Worm (Caenorhabditis elegans) whole organism, mixed stage, embryonic: ENCODE results near the gene glb-15.

Experiments
- M03D4.4 ChIP-seq: sonication (generic microtip); optimal IDR thresholded peaks from 2 replicates; lab custom pipeline; 2017; ENCODE audit warnings: mild to moderate bottlenecking, missing genetic modification characterization, missing compliant biosample characterization
- bed-3 ChIP-seq: fragments of 200-800 bp; sonication (Bioruptor generic); optimal IDR thresholded peaks from 3 replicates; lab custom pipeline; 2018; ENCODE audit warnings: mild to moderate bottlenecking, missing genetic modification characterization, moderate library complexity, missing compliant biosample characterization
- blmp-1 ChIP-seq: fragments of 150-350 bp; optimal IDR thresholded peaks from 2 replicates; lab custom pipeline; 2014; ENCODE audit warnings: missing biosample characterization, missing genetic modification characterization
- ceh-39 ChIP-seq: fragments of 150-350 bp; optimal IDR thresholded peaks from 2 replicates; lab custom pipeline; 2014; ENCODE audit warnings: missing biosample characterization, missing genetic modification characterization
- ceh-43 ChIP-seq: fragments of 200-800 bp; sonication (Bioruptor generic); optimal IDR thresholded peaks from 2 replicates; lab custom pipeline; 2018; ENCODE audit warnings: mild to moderate bottlenecking, missing genetic modification characterization, moderate library complexity, missing compliant biosample characterization
- ceh-83 ChIP-seq: fragments of 200-800 bp; sonication (Bioruptor generic); optimal IDR thresholded peaks from 2 replicates; lab custom pipeline; 2018; ENCODE audit warnings: mild to moderate bottlenecking, missing genetic modification characterization, missing compliant biosample characterization
- ces-1 ChIP-seq: fragments of 150-350 bp; optimal IDR thresholded peaks from 2 replicates; lab custom pipeline; 2014; ENCODE audit warnings: missing biosample characterization, missing genetic modification reagents, missing genetic modification characterization
- cnd-1 ChIP-seq: fragments of 200-800 bp; sonication (Bioruptor generic); optimal IDR thresholded peaks from 2 replicates; lab custom pipeline; 2018; ENCODE audit warnings: mild to moderate bottlenecking, missing genetic modification characterization, missing compliant biosample characterization
- drap-1 ChIP-seq: fragments of 200-800 bp; sonication (Bioruptor generic); optimal IDR thresholded peaks from 3 replicates; lab custom pipeline; 2018; ENCODE audit warnings: mild to moderate bottlenecking, missing genetic modification characterization, missing compliant biosample characterization
- elt-1 ChIP-seq: sonication (generic microtip); optimal IDR thresholded peaks from 2 replicates; lab custom pipeline; 2017; ENCODE audit warnings: missing genetic modification characterization, mild to moderate bottlenecking, missing compliant biosample characterization, antibody characterized with exemption, moderate library complexity, borderline replicate concordance; ENCODE audit not compliant: insufficient read depth
- elt-3 ChIP-seq: fragments of 150-350 bp; optimal IDR thresholded peaks from 2 replicates; lab custom pipeline; 2014; ENCODE audit warnings: missing biosample characterization, missing genetic modification characterization
- flh-1 ChIP-seq: fragments of 200-800 bp; sonication (Bioruptor generic); optimal IDR thresholded peaks from 2 replicates; lab custom pipeline; 2018; ENCODE audit warnings: mild to moderate bottlenecking, missing genetic modification characterization, moderate library complexity, missing compliant biosample characterization
- ham-2 ChIP-seq: fragments of 200-800 bp; sonication (Bioruptor generic); optimal IDR thresholded peaks from 2 replicates; lab custom pipeline; 2018; ENCODE audit warnings: mild to moderate bottlenecking, missing genetic modification characterization, missing compliant biosample characterization
- hlh-1 ChIP-seq: fragments of 150-350 bp; optimal IDR thresholded peaks from 2 replicates; lab custom pipeline; 2014; ENCODE audit warnings: missing biosample characterization, missing genetic modification reagents, missing genetic modification characterization
- lin-13 ChIP-seq: fragments of 150-350 bp; optimal IDR thresholded peaks from 2 replicates; lab custom pipeline; 2014; ENCODE audit warnings: missing biosample characterization, missing genetic modification characterization
- lin-32 ChIP-seq: fragments of 200-800 bp; sonication (Bioruptor generic); optimal IDR thresholded peaks from 2 replicates; lab custom pipeline; 2018; ENCODE audit warnings: mild to moderate bottlenecking, missing genetic modification characterization, missing compliant biosample characterization
- lsy-2 ChIP-seq: fragments of 150-350 bp; optimal IDR thresholded peaks from 2 replicates; lab custom pipeline; 2014; ENCODE audit warnings: missing biosample characterization, missing genetic modification characterization
- mab-5 ChIP-seq: fragments of 150-350 bp; optimal IDR thresholded peaks from 2 replicates; lab custom pipeline; 2014; ENCODE audit warnings: missing biosample characterization, missing genetic modification characterization
- mep-1 ChIP-seq: fragments of 150-350 bp; optimal IDR thresholded peaks from 2 replicates; lab custom pipeline; 2017; ENCODE audit warnings: missing biosample characterization, missing genetic modification reagents, missing genetic modification characterization, inconsistent platforms
- mls-2 ChIP-seq: sonication (generic microtip); optimal IDR thresholded peaks from 2 replicates; lab custom pipeline; 2016; ENCODE audit warnings: mild to moderate bottlenecking, missing genetic modification characterization, moderate library complexity, missing compliant biosample characterization
- nhr-12 ChIP-seq: fragments of 150-350 bp; optimal IDR thresholded peaks from 2 replicates; lab custom pipeline; 2014; ENCODE audit warnings: missing biosample characterization, missing genetic modification characterization
- nhr-2 ChIP-seq: fragments of 150-350 bp; optimal IDR thresholded peaks from 2 replicates; lab custom pipeline; 2014; ENCODE audit warnings: missing biosample characterization, missing genetic modification characterization
- nhr-237 ChIP-seq: fragments of 150-350 bp; optimal IDR thresholded peaks from 2 replicates; lab custom pipeline; 2014; ENCODE audit warnings: missing biosample characterization, missing genetic modification characterization
- nhr-28 ChIP-seq: fragments of 150-350 bp; optimal IDR thresholded peaks from 2 replicates; lab custom pipeline; 2014; ENCODE audit warnings: missing biosample characterization, missing genetic modification characterization
- nhr-76 ChIP-seq: sonication (generic microtip); optimal IDR thresholded peaks from 2 replicates; lab custom pipeline; 2017; ENCODE audit warnings: missing biosample characterization, missing genetic modification characterization
- pha-4 ChIP-seq: fragments of 150-350 bp; optimal IDR thresholded peaks from 2 replicates; lab custom pipeline; 2018; ENCODE audit warnings: missing biosample characterization, missing genetic modification reagents, missing genetic modification characterization
- sem-2 ChIP-seq: fragments of 200-800 bp; sonication (Bioruptor generic); optimal IDR thresholded peaks from 2 replicates; lab custom pipeline; 2018; ENCODE audit warnings: mild to moderate bottlenecking, missing genetic modification characterization, missing compliant biosample characterization
- snpc-4 ChIP-seq: fragments of 150-350 bp; optimal IDR thresholded peaks from 2 replicates; lab custom pipeline; 2014; ENCODE audit warnings: missing biosample characterization, missing genetic modification characterization
- sptf-1 ChIP-seq: sonication (generic microtip); optimal IDR thresholded peaks from 2 replicates; lab custom pipeline; 2017; ENCODE audit warnings: mild to moderate bottlenecking, missing genetic modification characterization, moderate library complexity, missing compliant biosample characterization
- tbx-8 ChIP-seq: fragments of 200-800 bp; sonication (Bioruptor generic); optimal IDR thresholded peaks from 2 replicates; lab custom pipeline; 2018; ENCODE audit warnings: mild to moderate bottlenecking, missing genetic modification characterization, moderate library complexity, missing compliant biosample characterization
- unc-120 ChIP-seq: sonication (generic microtip); optimal IDR thresholded peaks from 2 replicates; lab custom pipeline; 2017; ENCODE audit warnings: missing genetic modification characterization, missing compliant biosample characterization; ENCODE audit not compliant: poor library complexity, severe bottlenecking
- unc-39 ChIP-seq: fragments of 150-350 bp; optimal IDR thresholded peaks from 2 replicates; lab custom pipeline; 2014; ENCODE audit warnings: missing biosample characterization, missing genetic modification characterization
- unc-62 ChIP-seq: fragments of 150-350 bp; optimal IDR thresholded peaks from 2 replicates; lab custom pipeline; 2014; ENCODE audit warnings: missing biosample characterization, missing genetic modification reagents, missing genetic modification characterization
- zip-8 ChIP-seq: fragments of 150-350 bp; optimal IDR thresholded peaks from 2 replicates; lab custom pipeline; 2014; ENCODE audit warnings: missing biosample characterization, missing genetic modification characterization
- ztf-11 ChIP-seq: fragments of 150-350 bp; optimal IDR thresholded peaks from 2 replicates; lab custom pipeline; 2014; ENCODE audit warnings: missing biosample characterization, missing genetic modification characterization

The glb-15 gene

ce11 chrV:11615948-11616681, 2.0 kb downstream of the glb-15 start, which contains the start of gene nlp-24:
Gene nlp-24, plus strand, starts transcription at chrV:11616376.
- TF ChIP-seq elt-3 (tag; lab: Kevin White, UChicago) (no peak), nhr-28 (no peak), cnd-1 (tag; lab: Kevin White, UChicago) (no peak), hlh-1 (tag; lab: Kevin White, UChicago) (no peak), tbx-8 (GFP tag; lab: Kevin White, UChicago) (no peak)

ce11 chrV:11614805-11615497, 3.1 kb downstream of the glb-15 start:
- TF ChIP-seq ham-2 (GFP tag; lab: Kevin White, UChicago): no peak
- no peak for TF ChIP-seq sptf-1
- no peak for TF ChIP-seq cnd-1 (tag; lab: Kevin White, UChicago)
- peak; percentile 67 for TF ChIP-seq elt-1 (tag; lab: Kevin White, UChicago)
- TF ChIP-seq unc-39 (tag; lab: Kevin White, UChicago): no peak
- TF ChIP-seq, all 35 proteins: peak for 1

DNA sequence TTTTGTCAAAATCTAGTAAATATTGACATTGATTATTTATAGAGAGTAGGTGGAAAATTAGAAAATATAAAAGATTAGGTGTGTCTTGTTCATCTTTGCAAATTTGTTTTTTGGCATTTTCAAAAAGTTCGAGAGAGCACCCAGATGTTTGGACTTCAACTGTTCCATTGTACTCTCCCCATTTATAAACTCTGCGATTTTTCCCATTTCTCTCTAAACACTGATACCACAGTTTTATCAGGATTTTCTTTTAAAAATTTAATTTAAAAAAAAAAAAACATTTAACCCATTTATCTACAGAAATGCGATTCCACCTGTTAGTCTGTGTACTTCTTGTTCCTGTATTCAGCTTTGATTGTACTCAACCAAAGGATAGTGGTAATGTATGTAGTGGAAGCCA, 5.1 kb downstream of the glb-15 start, which contains the start of gene tag-290:
TSS of gene tag-290 (plus strand) at position 301 of the 400 bp plus-strand sequence.
- no peak for TF ChIP-seq mls-2 (tag; lab: Kevin White, UChicago)
- no peak for TF ChIP-seq nhr-237 (tag; lab: Kevin White, UChicago)
- TF ChIP-seq flh-1: no peak
- TF ChIP-seq nhr-2 (tag; lab: Kevin White, UChicago): no peak
- TF ChIP-seq tbx-8 (GFP tag; lab: Kevin White, UChicago): no peak
- TF ChIP-seq ces-1: no peak
- TF ChIP-seq lin-13 (tag; lab: Kevin White, UChicago): no peak
- no peak for TF ChIP-seq lsy-2 (tag; lab: Kevin White, UChicago)
- no peak for TF ChIP-seq unc-62
- TF ChIP-seq sptf-1: no peak
- TF ChIP-seq unc-120 (tag; lab: Kevin White, UChicago): no peak
- no peak for TF ChIP-seq nhr-28
- TF ChIP-seq unc-39 (tag; lab: Kevin White, UChicago): no peak
- TF ChIP-seq M03D4.4 (tag; lab: Kevin White, UChicago): no peak
- TF ChIP-seq ceh-43 (GFP tag; lab: Kevin White, UChicago): no peak

DNA sequence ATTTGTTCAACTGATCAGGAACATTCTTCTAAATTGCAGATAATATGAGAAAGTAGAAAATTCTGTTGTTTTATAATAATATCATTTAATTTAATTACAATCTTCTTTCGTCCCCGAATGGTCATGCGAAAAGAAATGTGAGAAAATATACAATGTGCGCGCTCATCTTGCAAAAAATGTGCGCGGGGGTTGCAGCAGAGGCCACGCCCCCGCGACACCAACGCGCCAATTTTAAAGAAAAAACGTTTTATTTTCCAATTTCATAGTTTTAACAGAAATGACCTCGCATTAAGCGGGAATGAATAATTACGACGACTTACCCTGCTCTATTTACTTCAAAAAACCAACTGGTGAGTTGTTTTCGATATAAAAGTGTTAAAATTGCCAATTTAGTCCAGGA, 7.6 kb downstream of the glb-15 start, which contains the start of gene sas-5:
TSS of gene sas-5 (plus strand) at position 257 of the 400 bp plus-strand sequence.
- TF ChIP-seq ztf-11 (tag; lab: Kevin White, UChicago): peak; percentile 77
- TF ChIP-seq tbx-8 (GFP tag; lab: Kevin White, UChicago): peak; percentile 80
- peak; percentile 83 for TF ChIP-seq hlh-1 (tag; lab: Kevin White, UChicago)
- TF ChIP-seq nhr-237 (tag; lab: Kevin White, UChicago): peak; percentile 53
- peak; percentile 94 for TF ChIP-seq sptf-1
- peak; percentile 87 for TF ChIP-seq M03D4.4 (tag; lab: Kevin White, UChicago)
- peak; percentile 73 for TF ChIP-seq lsy-2 (tag; lab: Kevin White, UChicago)
- peak; percentile 48 for TF ChIP-seq lin-32 (GFP tag; lab: Kevin White, UChicago)
- TF ChIP-seq bed-3: peak; percentile 62
- peak; percentile 81 for TF ChIP-seq ceh-83 (GFP tag; lab: Kevin White, UChicago)
- peak; percentile 37 for TF ChIP-seq nhr-12 (tag; lab: Kevin White, UChicago)
- TF ChIP-seq elt-3 (tag; lab: Kevin White, UChicago): peak; percentile 12
- TF ChIP-seq nhr-2 (tag; lab: Kevin White, UChicago): no peak
- TF ChIP-seq unc-39 (tag; lab: Kevin White, UChicago): no peak
- TF ChIP-seq ceh-43 (GFP tag; lab: Kevin White, UChicago): no peak
- TF ChIP-seq sem-2 (GFP tag; lab: Kevin White, UChicago): peak; percentile 51
- TF ChIP-seq mab-5 (tag; lab: Kevin White, UChicago): peak; percentile 18
- TF ChIP-seq snpc-4: no peak
- TF ChIP-seq lin-13 (tag; lab: Kevin White, UChicago): peak; percentile 6
- peak; percentile 88 for TF ChIP-seq drap-1 (GFP tag; lab: Kevin White, UChicago)
- TF ChIP-seq pha-4 (tag; lab: Kevin White, UChicago): peak; percentile 37
- no peak for TF ChIP-seq ceh-39
- TF ChIP-seq elt-1 (tag; lab: Kevin White, UChicago): peak; percentile 5
- TF ChIP-seq zip-8: no peak
- peak; percentile 55 for TF ChIP-seq ham-2 (GFP tag; lab: Kevin White, UChicago)
- peak; percentile 92 for TF ChIP-seq unc-120 (tag; lab: Kevin White, UChicago)
- TF ChIP-seq cnd-1 (tag; lab: Kevin White, UChicago): peak; percentile 73
- TF ChIP-seq ces-1: peak; percentile 55
- peak; percentile 75 for TF ChIP-seq flh-1
- TF ChIP-seq unc-62: no peak
- TF ChIP-seq nhr-28: peak; percentile 5
- TF ChIP-seq blmp-1: peak; percentile 45
- peak; percentile 70 for TF ChIP-seq mep-1
- TF ChIP-seq mls-2 (tag; lab: Kevin White, UChicago): peak; percentile 89
- TF ChIP-seq nhr-76 (tag; lab: Kevin White, UChicago): peak; percentile 19
